Worm (Caenorhabditis elegans) whole organism, young adult: ENCODE measurements around the gene T04C9.1.

Source experiments
- B0035.1 ChIP-seq: sonication (generic microtip); optimal IDR thresholded peaks from 2 replicates; lab custom pipeline; 2016; ENCODE audit warnings: missing genetic modification characterization, mild to moderate bottlenecking, missing compliant biosample characterization, missing genotype, missing genetic modification reagents
- B0261.1 ChIP-seq: sonication (generic microtip); optimal IDR thresholded peaks from 2 replicates; lab custom pipeline; 2016; ENCODE audit warnings: mild to moderate bottlenecking, missing genetic modification characterization, moderate library complexity, missing compliant biosample characterization
- C06A6.2 ChIP-seq: fragments of 200-800 bp; sonication (Bioruptor generic); conservative IDR thresholded peaks from 2 replicates; pipeline ENCODE4 v1.3.6; 2022; ENCODE audit warnings: missing genetic modification characterization, missing compliant biosample characterization
- D2030.7 ChIP-seq: fragments of 200-800 bp; sonication (Bioruptor generic); IDR thresholded peaks from 2 replicates; pipeline ENCODE4 v1.3.6; 2022; ENCODE audit warnings: missing genetic modification reagents, missing genetic modification characterization, missing compliant biosample characterization
- F10E7.11 ChIP-seq: sonication (generic microtip); optimal IDR thresholded peaks from 2 replicates; lab custom pipeline; 2017; ENCODE audit warnings: mild to moderate bottlenecking, missing genetic modification characterization, moderate library complexity, missing compliant biosample characterization
- F22D6.2 ChIP-seq: sonication (generic microtip); optimal IDR thresholded peaks from 2 replicates; lab custom pipeline; 2016; ENCODE audit warnings: mild to moderate bottlenecking, missing genetic modification characterization, missing compliant biosample characterization
- F23B12.7 ChIP-seq: sonication (generic microtip); optimal IDR thresholded peaks from 2 replicates; lab custom pipeline; 2017; ENCODE audit warnings: missing genetic modification characterization, mild to moderate bottlenecking, missing compliant biosample characterization, antibody characterized with exemption, moderate library complexity; ENCODE audit not compliant: insufficient read depth
- F52B5.7 ChIP-seq: sonication (generic microtip); optimal IDR thresholded peaks from 2 replicates; lab custom pipeline; 2016; ENCODE audit warnings: mild to moderate bottlenecking, missing genetic modification characterization, missing compliant biosample characterization
- F55B11.4 ChIP-seq: sonication (generic microtip); optimal IDR thresholded peaks from 2 replicates; lab custom pipeline; 2016; ENCODE audit warnings: missing compliant biosample characterization, missing genetic modification characterization, borderline replicate concordance; ENCODE audit not compliant: insufficient read depth
- K11D2.4 ChIP-seq: fragments of 200-800 bp; sonication (Bioruptor generic); IDR thresholded peaks from 2 replicates; pipeline ENCODE4 v1.3.6; 2022; ENCODE audit warnings: missing genetic modification reagents, missing genetic modification characterization, missing compliant biosample characterization
- T07F8.4 ChIP-seq: sonication (generic microtip); optimal IDR thresholded peaks from 2 replicates; lab custom pipeline; 2016; ENCODE audit warnings: mild to moderate bottlenecking, missing genetic modification characterization, moderate library complexity, missing compliant biosample characterization
- Y56A3A.18 ChIP-seq: fragments of 200-800 bp; sonication (Bioruptor generic); IDR thresholded peaks from 2 replicates; pipeline ENCODE4 v1.3.6; 2022; ENCODE audit warnings: missing genetic modification reagents, missing genetic modification characterization, missing compliant biosample characterization
- Y95B8A.8 ChIP-seq: fragments of 200-800 bp; sonication (Bioruptor generic); IDR thresholded peaks from 2 replicates; pipeline ENCODE4 v1.3.6; 2022; ENCODE audit warnings: missing genetic modification reagents, missing genetic modification characterization, missing compliant biosample characterization
- ZK185.1 ChIP-seq: sonication (generic microtip); optimal IDR thresholded peaks from 2 replicates; lab custom pipeline; 2016; ENCODE audit warnings: mild to moderate bottlenecking, missing genetic modification characterization, missing compliant biosample characterization; ENCODE audit not compliant: poor library complexity, severe bottlenecking
- attf-6 ChIP-seq: fragments of 200-800 bp; sonication (Bioruptor generic); IDR thresholded peaks from 2 replicates; pipeline ENCODE4 v1.3.6; 2022; ENCODE audit warnings: missing genetic modification reagents, missing genetic modification characterization, missing compliant biosample characterization
- cebp-1 ChIP-seq, 2 experiments: fragments of 200-800 bp in 1 of 2; sonication (Bioruptor generic) in 1 of 2; sonication (generic microtip) in 1 of 2; IDR thresholded peaks in 1 of 2; optimal IDR thresholded peaks in 1 of 2; 2 replicates each; pipeline versions ENCODE4 v1.3.6 to Lab custom; 2017 to 2022; ENCODE audit warnings: missing compliant biosample characterization in 2 of 2, missing genetic modification characterization in 2 of 2, mild to moderate bottlenecking in 1 of 2, missing genetic modification reagents in 1 of 2, moderate library complexity in 1 of 2
- ceh-58 ChIP-seq: fragments of 200-800 bp; sonication (Bioruptor generic); IDR thresholded peaks from 2 replicates; pipeline ENCODE4 v1.3.6; 2022; ENCODE audit warnings: missing genetic modification characterization, missing compliant biosample characterization
- dox-1 ChIP-seq: fragments of 200-800 bp; sonication (Bioruptor generic); IDR thresholded peaks from 2 replicates; pipeline ENCODE4 v1.3.6; 2022; ENCODE audit warnings: missing genetic modification reagents, missing genetic modification characterization, missing compliant biosample characterization
- dpff-1 ChIP-seq: sonication (generic microtip); optimal IDR thresholded peaks from 2 replicates; lab custom pipeline; 2017; ENCODE audit warnings: mild to moderate bottlenecking, missing genetic modification characterization, missing compliant biosample characterization
- dpl-1 ChIP-seq: fragments of 150-350 bp; optimal IDR thresholded peaks from 2 replicates; lab custom pipeline; 2014; ENCODE audit warnings: missing biosample characterization, missing genetic modification reagents, missing genetic modification characterization
- efl-1 ChIP-seq: fragments of 150-350 bp; optimal IDR thresholded peaks from 2 replicates; lab custom pipeline; 2014; ENCODE audit warnings: missing biosample characterization, missing genetic modification reagents, missing genetic modification characterization
- egrh-3 ChIP-seq: fragments of 200-800 bp; sonication (Bioruptor generic); IDR thresholded peaks from 2 replicates; pipeline ENCODE4 v1.3.6; 2022; ENCODE audit warnings: missing genetic modification reagents, missing genetic modification characterization, missing compliant biosample characterization
- ets-4 ChIP-seq: fragments of 200-800 bp; sonication (Bioruptor generic); optimal IDR thresholded peaks from 2 replicates; lab custom pipeline; 2018; ENCODE audit warnings: mild to moderate bottlenecking, missing genetic modification characterization, missing compliant biosample characterization
- fkh-3 ChIP-seq: sonication (generic microtip); optimal IDR thresholded peaks from 2 replicates; lab custom pipeline; 2016; ENCODE audit warnings: mild to moderate bottlenecking, missing genetic modification characterization, missing compliant biosample characterization
- gei-17 ChIP-seq: fragments of 200-800 bp; sonication (Bioruptor generic); optimal IDR thresholded peaks from 2 replicates; lab custom pipeline; 2018; ENCODE audit warnings: mild to moderate bottlenecking, missing genetic modification characterization, missing compliant biosample characterization
- hmg-1.2 ChIP-seq: fragments of 200-800 bp; sonication (Bioruptor generic); IDR thresholded peaks from 2 replicates; pipeline ENCODE4 v1.3.6; 2022; ENCODE audit warnings: missing genetic modification reagents, missing genetic modification characterization, missing compliant biosample characterization
- madf-10 ChIP-seq: sonication (generic microtip); optimal IDR thresholded peaks from 2 replicates; lab custom pipeline; 2016; ENCODE audit warnings: mild to moderate bottlenecking, missing genetic modification characterization, missing compliant biosample characterization
- nfya-1 ChIP-seq: sonication (generic microtip); optimal IDR thresholded peaks from 2 replicates; lab custom pipeline; 2017; ENCODE audit warnings: antibody characterized with exemption, missing compliant biosample characterization, missing genetic modification characterization, borderline replicate concordance; ENCODE audit not compliant: insufficient read depth
- nfya-2 ChIP-seq: fragments of 200-800 bp; sonication (Bioruptor generic); IDR thresholded peaks from 2 replicates; pipeline ENCODE4 v1.3.6; 2022; ENCODE audit warnings: missing genetic modification reagents, missing genetic modification characterization, missing compliant biosample characterization
- nhr-120 ChIP-seq: fragments of 200-800 bp; sonication (Bioruptor generic); IDR thresholded peaks from 2 replicates; pipeline ENCODE4 v1.3.6; 2022; ENCODE audit warnings: missing genetic modification characterization, missing compliant biosample characterization
- nhr-80 ChIP-seq: sonication (generic microtip); optimal IDR thresholded peaks from 2 replicates; lab custom pipeline; 2016; ENCODE audit warnings: missing genetic modification characterization, missing compliant biosample characterization
- pha-4 ChIP-seq: fragments of 150-350 bp; sonication (generic microtip); optimal IDR thresholded peaks from 2 replicates; lab custom pipeline; 2014; ENCODE audit warnings: missing biosample characterization, missing genetic modification reagents, missing genetic modification characterization
- rcor-1 ChIP-seq: fragments of 200-800 bp; sonication (Bioruptor generic); IDR thresholded peaks from 2 replicates; pipeline ENCODE4 v1.3.6; 2022; ENCODE audit warnings: missing genetic modification reagents, missing genetic modification characterization, missing compliant biosample characterization
- rec-8 ChIP-seq, 2 experiments: sonication (generic microtip); optimal IDR thresholded peaks; 2 replicates each; lab custom pipeline; 2016; ENCODE audit warnings: mild to moderate bottlenecking in 2 of 2, missing genetic modification characterization in 2 of 2, missing genetic modification reagents in 2 of 2, missing genotype in 2 of 2, missing biosample characterization in 1 of 2, missing compliant biosample characterization in 1 of 2, moderate library complexity in 1 of 2
- repo-1 ChIP-seq: sonication (generic microtip); optimal IDR thresholded peaks from 2 replicates; lab custom pipeline; 2017; ENCODE audit warnings: mild to moderate bottlenecking, missing genetic modification characterization, missing compliant biosample characterization
- rpc-1 ChIP-seq, 2 experiments: fragments of 150-350 bp in 1 of 2; sonication (generic microtip) in 1 of 2; optimal IDR thresholded peaks; 2 replicates each; lab custom pipeline; 2014 to 2018; ENCODE audit warnings: missing biosample characterization in 1 of 2, missing genetic modification characterization in 1 of 2, missing genetic modification reagents in 1 of 2, missing genotype in 1 of 2
- sea-2 ChIP-seq: fragments of 200-800 bp; sonication (Bioruptor generic); IDR thresholded peaks from 2 replicates; pipeline ENCODE4 v1.3.6; 2022; ENCODE audit warnings: missing genetic modification characterization, missing compliant biosample characterization
- sptf-2 ChIP-seq: fragments of 200-800 bp; sonication (Bioruptor generic); optimal IDR thresholded peaks from 2 replicates; lab custom pipeline; 2018; ENCODE audit warnings: mild to moderate bottlenecking, missing genetic modification characterization, missing compliant biosample characterization
- tlf-1 ChIP-seq: fragments of 200-800 bp; sonication (Bioruptor generic); optimal IDR thresholded peaks from 2 replicates; lab custom pipeline; 2018; ENCODE audit warnings: mild to moderate bottlenecking, missing genetic modification characterization, missing compliant biosample characterization
- ztf-22 ChIP-seq: fragments of 200-800 bp; sonication (Bioruptor generic); optimal IDR thresholded peaks from 2 replicates; lab custom pipeline; 2018; ENCODE audit warnings: mild to moderate bottlenecking, missing genetic modification characterization, moderate library complexity, missing compliant biosample characterization
- ztf-6 ChIP-seq: fragments of 200-800 bp; sonication (Bioruptor generic); IDR thresholded peaks from 2 replicates; pipeline ENCODE4 v1.3.6; 2022; ENCODE audit warnings: missing genetic modification reagents, missing genetic modification characterization, missing compliant biosample characterization

Gene T04C9.1

DNA sequence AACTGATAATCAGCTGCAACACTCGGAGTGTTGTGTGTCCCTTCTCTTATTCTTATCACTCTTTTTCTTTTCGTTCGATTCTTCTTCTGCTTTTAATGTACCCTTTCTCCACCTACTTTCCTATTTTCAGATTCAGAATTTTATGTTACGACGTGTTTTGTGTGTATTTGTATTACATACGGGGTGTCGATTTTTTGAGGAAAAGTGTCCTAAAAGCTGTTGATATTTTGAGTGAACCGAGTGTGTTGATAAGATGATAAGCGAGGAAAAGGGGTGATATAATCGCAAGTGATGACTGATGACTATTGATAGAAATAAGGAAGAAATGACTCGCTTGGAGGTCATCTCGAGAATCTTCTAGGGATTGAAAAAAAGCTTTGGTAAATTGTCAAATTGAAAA is 11.6 kb upstream of the T04C9.1 start:
- TF ChIP-seq sptf-2 (no peak), nhr-80 (tag; lab: Kevin White, UChicago) (peak; percentile 83), dpff-1 (no peak), tlf-1 (GFP tag; lab: Kevin White, UChicago) (no peak), repo-1 (no peak), F23B12.7 (tag; lab: Kevin White, UChicago) (no peak), ets-4 (peak; percentile 38), rcor-1 (GFP tag; lab: Robert Waterston, UW) (no peak), C06A6.2 (no peak), attf-6 (GFP tag; lab: Robert Waterston, UW) (no peak), egrh-3 (no peak), gei-17 (GFP tag; lab: Kevin White, UChicago) (no peak), cebp-1 (GFP tag; IDR thresholded peaks at IDR 0.05; lab: Robert Waterston, UW) (no peak), cebp-1 (tag; optimal IDR thresholded peaks at IDR 0.05; lab: Kevin White, UChicago) (peak; percentile 41), fkh-3 (no peak)

DNA sequence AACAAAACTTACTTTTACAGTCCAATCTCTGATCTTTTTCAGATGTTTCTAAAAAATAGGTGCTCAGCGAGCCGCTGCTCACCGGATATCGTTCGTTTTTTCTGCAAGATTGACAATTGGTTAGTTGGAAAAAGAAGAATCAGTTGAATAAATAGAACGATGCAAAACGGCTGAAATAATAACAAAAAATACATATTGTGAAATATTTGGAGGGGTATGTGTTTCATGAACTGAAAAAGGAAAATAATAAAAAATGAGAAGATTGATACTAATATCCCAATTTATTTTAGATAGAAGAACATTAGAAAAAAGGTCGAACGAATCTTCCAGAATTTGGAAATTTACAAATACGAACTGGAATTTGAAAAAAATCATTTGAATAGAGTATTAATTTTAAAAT is 11.0 kb upstream of the T04C9.1 start, which contains the start of gene frm-2:
TSS of gene frm-2 (minus strand) at position 101 of the 400 bp plus-strand sequence.
- TF ChIP-seq rpc-1 (optimal IDR thresholded peaks at IDR 0.05; lab: Kevin White, UChicago) (no peak), rpc-1 (tag; optimal IDR thresholded peaks at IDR 0.05; lab: Kevin White, UChicago) (no peak), T07F8.4 (tag; lab: Kevin White, UChicago) (no peak), hmg-1.2 (GFP tag; lab: Robert Waterston, UW) (no peak), dpl-1 (GFP tag; lab: Kevin White, UChicago) (no peak), nhr-120 (GFP tag; lab: Robert Waterston, UW) (no peak), F22D6.2 (tag; lab: Kevin White, UChicago) (no peak), ZK185.1 (no peak), pha-4 (tag; lab: Kevin White, UChicago) (no peak), ztf-22 (GFP tag; lab: Kevin White, UChicago) (no peak), F52B5.7 (tag; lab: Kevin White, UChicago) (no peak), nfya-2 (GFP tag; lab: Robert Waterston, UW) (no peak), ztf-6 (GFP tag; lab: Robert Waterston, UW) (no peak), F55B11.4 (tag; lab: Kevin White, UChicago) (no peak), madf-10 (tag; lab: Kevin White, UChicago) (no peak), D2030.7 (GFP tag; lab: Robert Waterston, UW) (no peak), dpff-1 (no peak), cebp-1 (GFP tag; IDR thresholded peaks at IDR 0.05; lab: Robert Waterston, UW) (no peak), cebp-1 (tag; optimal IDR thresholded peaks at IDR 0.05; lab: Kevin White, UChicago) (no peak)
- TF ChIP-seq, all 124 proteins: peak for 0

DNA sequence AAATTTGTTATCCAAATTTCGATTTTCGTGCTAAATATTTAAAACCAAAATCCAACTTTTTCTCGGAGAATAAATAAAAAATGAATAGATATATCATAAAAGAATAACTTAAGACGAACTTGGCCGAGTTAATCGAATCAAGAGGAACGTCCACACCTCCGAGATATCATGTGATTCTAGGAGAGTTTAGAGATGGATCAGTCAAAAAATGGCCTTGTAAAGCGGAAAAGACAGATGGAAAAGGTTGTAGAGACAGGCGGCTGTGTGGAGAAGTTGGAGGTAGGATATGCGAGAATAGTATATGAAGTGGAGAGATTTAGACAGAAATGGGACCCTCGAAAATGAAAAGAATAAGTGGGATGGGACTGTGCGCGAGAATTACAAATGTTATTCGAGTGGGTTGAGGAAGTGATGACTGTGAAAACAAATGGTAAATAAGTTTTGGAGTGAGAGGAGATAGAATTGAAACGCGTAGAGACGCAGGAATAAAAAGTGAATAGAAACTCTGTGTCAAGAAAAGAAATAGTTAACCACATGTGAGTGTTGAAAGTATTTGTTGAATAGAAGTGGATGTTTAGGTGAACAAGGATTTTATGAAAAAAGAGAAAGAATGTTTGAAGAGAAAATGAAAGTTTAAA is 10.1 kb upstream of the T04C9.1 start:
- peak; percentile 63; the same call in 1 of the 2 replicates for TF ChIP-seq hmg-1.2 (GFP tag; lab: Robert Waterston, UW)
- no peak for TF ChIP-seq K11D2.4

DNA sequence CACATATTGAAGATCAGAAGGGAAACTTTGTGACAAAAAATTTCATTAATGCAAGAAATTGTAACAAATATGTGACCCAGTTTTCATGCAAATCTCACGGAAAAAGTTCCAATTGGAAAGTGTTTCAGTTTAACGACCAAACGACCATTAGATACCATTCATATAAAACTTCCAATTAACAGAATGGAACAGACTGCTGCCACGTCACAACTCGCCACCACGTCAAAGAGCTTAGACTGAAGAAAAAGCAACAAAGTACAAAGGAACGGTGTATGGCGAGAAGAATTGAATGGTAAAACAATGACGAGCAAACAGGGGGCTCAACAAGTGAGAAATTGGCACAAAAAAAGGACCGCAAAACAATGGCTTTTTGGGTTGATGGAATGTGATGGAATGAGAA is 7.7 kb upstream of the T04C9.1 start, which contains the start of gene T04C9.3:
TSS of gene T04C9.3 (plus strand) at position 301 of the 400 bp plus-strand sequence.
- TF ChIP-seq efl-1 (GFP tag; lab: Kevin White, UChicago) (no peak), B0035.1 (tag; lab: Kevin White, UChicago) (no peak), repo-1 (no peak), B0261.1 (no peak), nfya-1 (no peak), tlf-1 (GFP tag; lab: Kevin White, UChicago) (no peak), F10E7.11 (tag; lab: Kevin White, UChicago) (no peak), rec-8 (tag; optimal IDR thresholded peaks at IDR 0.05; lab: Kevin White, UChicago) (no peak), Y95B8A.8 (GFP tag; lab: Robert Waterston, UW) (no peak), dox-1 (GFP tag; lab: Robert Waterston, UW) (no peak), ceh-58 (GFP tag; lab: Robert Waterston, UW) (no peak), F55B11.4 (tag; lab: Kevin White, UChicago) (no peak), sea-2 (GFP tag; lab: Robert Waterston, UW) (no peak), Y56A3A.18 (GFP tag; lab: Robert Waterston, UW) (no peak)
